Fruit fly (Drosophila melanogaster): ENCODE measurements around the gene CG45546.

DNA sequence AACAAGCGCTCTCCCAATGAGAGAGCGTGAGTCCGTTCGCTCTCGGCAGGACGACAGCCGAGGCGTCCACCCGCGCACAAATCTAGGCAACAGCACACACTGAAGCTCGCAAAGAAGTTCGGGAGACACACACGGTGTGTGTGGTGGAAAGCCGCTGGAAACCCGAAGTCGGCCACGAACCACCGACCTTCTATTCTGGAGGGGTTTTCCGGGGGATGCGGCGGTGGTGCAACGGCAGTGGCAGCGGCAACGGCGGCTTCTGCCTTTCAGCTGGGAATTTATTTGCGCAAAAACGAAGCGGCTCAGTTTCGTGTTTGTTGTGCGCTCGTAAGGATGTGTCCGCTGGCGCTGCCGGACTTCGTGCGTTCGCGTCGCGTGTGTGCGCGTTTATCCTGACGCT is 8.2 kb downstream of the CG45546 start, which contains the start of gene Ptp99A:
- TF ChIP-seq Ets98B (GFP tag; IDR thresholded peaks at IDR 0.05) (no peak), CG9948 (tag; optimal IDR thresholded peaks at IDR 0.05) (no peak), D1 (tag; optimal IDR thresholded peaks at IDR 0.05) (no peak), CG34367 (tag; optimal IDR thresholded peaks at IDR 0.05) (no peak)

Data from whole organism, pupa.